Worm (Caenorhabditis elegans): ENCODE data around the gene C32B5.15.

- no peak for TF ChIP-seq nhr-6 (tag; optimal IDR thresholded peaks at IDR 0.05)
- no peak for TF ChIP-seq F13H6.1 (tag; optimal IDR thresholded peaks at IDR 0.05)
- TF ChIP-seq lsy-2 (tag; optimal IDR thresholded peaks at IDR 0.05) = no peak
- no peak for TF ChIP-seq nhr-237 (tag; optimal IDR thresholded peaks at IDR 0.05)
- no peak for TF ChIP-seq skn-1 (tag; optimal IDR thresholded peaks at IDR 0.05)
- TF ChIP-seq ama-1 (optimal IDR thresholded peaks at IDR 0.05) = no peak
- no peak for TF ChIP-seq lin-13 (GFP tag; optimal IDR thresholded peaks at IDR 0.05)
Observed at ce11 chrII:972850-973249, at the start of gene C32B5.15.

All from whole organism, L2 larva.